Worm (Caenorhabditis elegans) whole organism, L4 larva: Measurements from ENCODE around the gene C34H4.5.

ENCODE experiments used
- ama-1 ChIP-seq: fragments of 150-350 bp; optimal IDR thresholded peaks from 2 replicates; lab custom pipeline; 2014; ENCODE audit warnings: inconsistent platforms, mixed read lengths
- fos-1 ChIP-seq: fragments of 150-350 bp; optimal IDR thresholded peaks from 2 replicates; lab custom pipeline; 2014; ENCODE audit warnings: missing biosample characterization, missing genetic modification characterization
- jun-1 ChIP-seq: fragments of 150-350 bp; optimal IDR thresholded peaks from 2 replicates; lab custom pipeline; 2014; ENCODE audit warnings: missing biosample characterization, missing genetic modification reagents, missing genetic modification characterization
- lir-3 ChIP-seq: sonication (generic microtip); optimal IDR thresholded peaks from 2 replicates; lab custom pipeline; 2016; ENCODE audit warnings: mild to moderate bottlenecking, missing genetic modification characterization, missing compliant biosample characterization
- unc-62 ChIP-seq, 3 experiments: fragments of 150-350 bp in 1 of 3; sonication (generic microtip); optimal IDR thresholded peaks in 2 of 3; peaks in 1 of 3; 1 replicate in 1 of 3; 2 replicates in 2 of 3; lab custom pipeline; 2014 to 2017; ENCODE audit warnings: missing biosample characterization in 3 of 3, missing genetic modification characterization in 3 of 3, missing genetic modification reagents in 3 of 3, missing genotype in 1 of 3

DNA sequence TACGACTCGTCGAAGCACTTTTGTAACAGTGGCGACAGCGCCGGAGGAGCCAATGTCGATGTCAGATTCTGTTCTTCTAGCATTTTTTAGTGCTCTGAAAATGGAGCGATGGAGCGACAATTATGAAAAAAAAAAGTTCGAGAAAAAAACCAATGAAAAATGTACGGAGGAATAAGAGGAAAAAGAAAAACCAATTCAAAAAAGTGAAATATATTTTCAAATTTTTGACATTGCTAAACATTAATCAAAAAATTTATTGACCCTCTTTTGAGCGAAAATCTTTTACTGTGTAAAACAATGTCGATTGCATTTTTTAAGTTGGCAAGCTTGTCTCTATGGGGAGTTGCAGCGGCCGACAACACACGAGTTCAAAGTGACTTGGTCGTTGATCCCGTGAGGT lies 13.7 kb downstream of the C34H4.5 start, which contains the start of gene K03H6.5:
- no peak for TF ChIP-seq ama-1 (lab: Kevin White, UChicago)
- no peak for TF ChIP-seq lir-3 (tag; lab: Kevin White, UChicago)
- TF ChIP-seq unc-62 (GFP tag; optimal IDR thresholded peaks at IDR 0.05 in 1 of 2; lab: Kevin White, UChicago) = no peak
- TF ChIP-seq unc-62 (tag; optimal IDR thresholded peaks at IDR 0.05; lab: Kevin White, UChicago) = no peak
- no peak for TF ChIP-seq jun-1 (tag; lab: Kevin White, UChicago)
- no peak for TF ChIP-seq fos-1 (tag; lab: Kevin White, UChicago)
